Fruit fly (Drosophila melanogaster) whole organism, embryonic: ENCODE data around the gene Caf1-55.

Source experiments
- Antp ChIP-seq: fragments of 200-800 bp; sonication (Bioruptor generic); optimal IDR thresholded peaks from 3 replicates; lab custom pipeline; 2016; ENCODE audit warnings: missing biosample characterization, missing genetic modification characterization
- CG10462 ChIP-seq: fragments of 200-800 bp; sonication (Bioruptor generic); optimal IDR thresholded peaks from 2 replicates; lab custom pipeline; 2016; ENCODE audit warnings: missing biosample characterization, missing genetic modification characterization
- CG10565 ChIP-seq: fragments of 200-800 bp; sonication (Bioruptor generic); optimal IDR thresholded peaks from 3 replicates; lab custom pipeline; 2016; ENCODE audit warnings: missing biosample characterization, mild to moderate bottlenecking, missing genetic modification characterization
- CG10654 ChIP-seq: fragments of 200-800 bp; sonication (Bioruptor generic); optimal IDR thresholded peaks from 2 replicates; lab custom pipeline; 2016; ENCODE audit warnings: missing biosample characterization, missing genetic modification characterization
- CG10979 ChIP-seq: fragments of 200-800 bp; sonication (Bioruptor generic); optimal IDR thresholded peaks from 2 replicates; lab custom pipeline; 2018; ENCODE audit warnings: missing biosample characterization, mild to moderate bottlenecking, missing genetic modification characterization, moderate library complexity
- CG11696 ChIP-seq: fragments of 200-800 bp; sonication (Bioruptor generic); IDR thresholded peaks from 2 replicates; pipeline ENCODE4 v1.3.6; 2022; ENCODE audit warnings: missing biosample characterization, missing genetic modification characterization
- CG12942 ChIP-seq: fragments of 200-800 bp; sonication (Bioruptor generic); optimal IDR thresholded peaks from 3 replicates; lab custom pipeline; 2016; ENCODE audit warnings: missing biosample characterization, missing genetic modification characterization
- CG13424 ChIP-seq: fragments of 200-800 bp; sonication (Bioruptor generic); optimal IDR thresholded peaks from 2 replicates; lab custom pipeline; 2019; ENCODE audit warnings: missing biosample characterization, mild to moderate bottlenecking, missing genetic modification characterization, moderate library complexity
- CG15696 ChIP-seq: fragments of 200-800 bp; sonication (Bioruptor generic); optimal IDR thresholded peaks from 2 replicates; lab custom pipeline; 2019; ENCODE audit warnings: missing biosample characterization, mild to moderate bottlenecking, missing genetic modification characterization, moderate library complexity
- CG1602 ChIP-seq: fragments of 200-800 bp; sonication (Bioruptor generic); optimal IDR thresholded peaks from 3 replicates; lab custom pipeline; 2016; ENCODE audit warnings: missing biosample characterization, missing genetic modification characterization
- CG17385 ChIP-seq: fragments of 200-800 bp; sonication (Bioruptor generic); optimal IDR thresholded peaks from 3 replicates; lab custom pipeline; 2018; ENCODE audit warnings: missing biosample characterization, mild to moderate bottlenecking, missing genetic modification characterization
- CG2129 ChIP-seq: fragments of 200-800 bp; sonication (Bioruptor generic); IDR thresholded peaks from 2 replicates; pipeline ENCODE4 v1.3.6; 2022; ENCODE audit warnings: missing biosample characterization, missing genetic modification characterization; ENCODE audit not compliant: partially characterized antibody
- CG2202 ChIP-seq: fragments of 200-800 bp; sonication (Bioruptor generic); optimal IDR thresholded peaks from 2 replicates; lab custom pipeline; 2018; ENCODE audit warnings: missing biosample characterization, mild to moderate bottlenecking, missing genetic modification characterization
- CG30431 ChIP-seq: fragments of 200-800 bp; sonication (Bioruptor generic); optimal IDR thresholded peaks from 2 replicates; lab custom pipeline; 2017; ENCODE audit warnings: missing biosample characterization, missing genetic modification characterization
- CG31388 ChIP-seq: fragments of 200-800 bp; sonication (Bioruptor generic); optimal IDR thresholded peaks from 2 replicates; lab custom pipeline; 2016; ENCODE audit warnings: missing biosample characterization, missing genetic modification characterization
- CG3995 ChIP-seq: fragments of 200-800 bp; sonication (Bioruptor generic); optimal IDR thresholded peaks from 3 replicates; lab custom pipeline; 2016; ENCODE audit warnings: missing biosample characterization, missing genetic modification characterization
- CG6254 ChIP-seq: fragments of 200-800 bp; sonication (Bioruptor generic); optimal IDR thresholded peaks from 3 replicates; lab custom pipeline; 2017; ENCODE audit warnings: mild to moderate bottlenecking, missing biosample characterization, missing genetic modification reagents, missing genetic modification characterization
- CG7357 ChIP-seq: fragments of 200-800 bp; sonication (Bioruptor generic); IDR thresholded peaks from 3 replicates; pipeline ENCODE4 v1.3.6; 2022; ENCODE audit warnings: missing biosample characterization, missing genetic modification characterization
- CG8478 ChIP-seq: fragments of >200 bp; optimal IDR thresholded peaks from 2 replicates; lab custom pipeline; 2018
- CG9932 ChIP-seq: fragments of 200-800 bp; sonication (Bioruptor generic); IDR thresholded peaks from 2 replicates; pipeline ENCODE4 v1.3.6; 2022; ENCODE audit warnings: missing biosample characterization, missing genetic modification characterization
- D19B ChIP-seq: fragments of 200-800 bp; sonication (Bioruptor generic); optimal IDR thresholded peaks from 2 replicates; lab custom pipeline; 2017; ENCODE audit warnings: missing biosample characterization, mild to moderate bottlenecking, missing genetic modification characterization
- Fer3 ChIP-seq: fragments of 200-800 bp; sonication (Bioruptor generic); optimal IDR thresholded peaks from 2 replicates; lab custom pipeline; 2018; ENCODE audit warnings: missing biosample characterization, mild to moderate bottlenecking, missing genetic modification characterization, moderate library complexity
- Gug ChIP-seq: fragments of 200-800 bp; sonication (Bioruptor generic); IDR thresholded peaks from 4 replicates; pipeline ENCODE4 v1.3.6; 2022; ENCODE audit warnings: missing biosample characterization, missing genetic modification characterization
- HLH4C ChIP-seq: fragments of 200-800 bp; sonication (Bioruptor generic); IDR thresholded peaks from 3 replicates; pipeline ENCODE4 v1.3.6; 2022; ENCODE audit warnings: missing biosample characterization, missing genetic modification characterization; ENCODE audit not compliant: partially characterized antibody
- Hmx ChIP-seq: fragments of 200-800 bp; sonication (Bioruptor generic); optimal IDR thresholded peaks from 2 replicates; lab custom pipeline; 2016; ENCODE audit warnings: missing biosample characterization, missing genetic modification characterization
- Lpt ChIP-seq: fragments of >200 bp; optimal IDR thresholded peaks from 2 replicates; lab custom pipeline; 2018; ENCODE audit warnings: missing biosample characterization, missing genetic modification characterization
- Max ChIP-seq: fragments of 200-800 bp; sonication (Bioruptor generic); optimal IDR thresholded peaks from 2 replicates; lab custom pipeline; 2016; ENCODE audit warnings: missing biosample characterization, mild to moderate bottlenecking, missing genetic modification characterization
- NC2α ChIP-seq: fragments of 200-800 bp; sonication (Bioruptor generic); optimal IDR thresholded peaks from 2 replicates; lab custom pipeline; 2016; ENCODE audit warnings: missing biosample characterization, missing genetic modification characterization
- Ssrp ChIP-seq: fragments of 200-800 bp; sonication (Bioruptor generic); optimal IDR thresholded peaks from 2 replicates; lab custom pipeline; 2018; ENCODE audit warnings: missing biosample characterization, mild to moderate bottlenecking, missing genetic modification characterization, moderate library complexity
- Usf ChIP-seq: fragments of 200-800 bp; sonication (Bioruptor generic); optimal IDR thresholded peaks from 2 replicates; lab custom pipeline; 2017; ENCODE audit warnings: missing genotype, missing biosample characterization, missing genetic modification characterization
- ac ChIP-seq: fragments of 200-800 bp; sonication (Bioruptor generic); optimal IDR thresholded peaks from 3 replicates; lab custom pipeline; 2017; ENCODE audit warnings: missing biosample characterization, mild to moderate bottlenecking, missing genetic modification characterization
- al ChIP-seq: fragments of 200-800 bp; sonication (Bioruptor generic); IDR thresholded peaks from 2 replicates; pipeline ENCODE4 v1.3.6; 2022; ENCODE audit warnings: missing biosample characterization, missing genetic modification characterization
- da ChIP-seq: fragments of 200-800 bp; sonication (Bioruptor generic); optimal IDR thresholded peaks from 2 replicates; lab custom pipeline; 2016; ENCODE audit warnings: missing biosample characterization, missing genetic modification characterization
- dan ChIP-seq: fragments of 200-800 bp; sonication (Bioruptor generic); IDR thresholded peaks from 2 replicates; pipeline ENCODE4 v1.3.6; 2022; ENCODE audit warnings: missing biosample characterization, missing genetic modification characterization
- dmrt99B ChIP-seq: fragments of 200-800 bp; sonication (Bioruptor generic); optimal IDR thresholded peaks from 2 replicates; lab custom pipeline; 2018; ENCODE audit warnings: missing biosample characterization, mild to moderate bottlenecking, missing genetic modification characterization, moderate library complexity
- emc ChIP-seq: fragments of 200-800 bp; sonication (Bioruptor generic); optimal IDR thresholded peaks from 2 replicates; lab custom pipeline; 2016; ENCODE audit warnings: missing biosample characterization, missing genetic modification characterization
- fd102C ChIP-seq: fragments of 200-800 bp; sonication (Bioruptor generic); optimal IDR thresholded peaks from 2 replicates; lab custom pipeline; 2018; ENCODE audit warnings: missing biosample characterization, mild to moderate bottlenecking, missing genetic modification characterization, moderate library complexity
- fd3F ChIP-seq: fragments of 200-800 bp; sonication (Bioruptor generic); optimal IDR thresholded peaks from 2 replicates; lab custom pipeline; 2018; ENCODE audit warnings: missing biosample characterization, mild to moderate bottlenecking, missing genetic modification characterization, moderate library complexity
- fd96Cb ChIP-seq: fragments of 200-800 bp; sonication (Bioruptor generic); optimal IDR thresholded peaks from 2 replicates; lab custom pipeline; 2018; ENCODE audit warnings: missing biosample characterization, mild to moderate bottlenecking, missing genetic modification characterization, moderate library complexity
- kay ChIP-seq: fragments of 200-800 bp; sonication (Bioruptor generic); optimal IDR thresholded peaks from 2 replicates; lab custom pipeline; 2016; ENCODE audit warnings: missing biosample characterization, missing genetic modification characterization
- lmd ChIP-seq: fragments of 200-800 bp; sonication (Bioruptor generic); IDR thresholded peaks from 2 replicates; pipeline ENCODE4 v1.3.6; 2022; ENCODE audit warnings: missing biosample characterization, missing genetic modification characterization
- nau ChIP-seq: fragments of 200-800 bp; sonication (Bioruptor generic); optimal IDR thresholded peaks from 3 replicates; lab custom pipeline; 2017; ENCODE audit warnings: missing biosample characterization, mild to moderate bottlenecking, missing genetic modification characterization, missing genetic modification reagents
- pb ChIP-seq: fragments of 200-800 bp; sonication (Bioruptor generic); optimal IDR thresholded peaks from 3 replicates; lab custom pipeline; 2016; ENCODE audit warnings: missing biosample characterization, missing genetic modification characterization
- peb ChIP-seq: fragments of 200-800 bp; sonication (Bioruptor generic); IDR thresholded peaks from 2 replicates; pipeline ENCODE4 v1.3.6; 2022; ENCODE audit warnings: missing biosample characterization, missing genetic modification characterization
- phol ChIP-seq: fragments of 200-800 bp; sonication (Bioruptor generic); optimal IDR thresholded peaks from 3 replicates; lab custom pipeline; 2018; ENCODE audit warnings: missing biosample characterization, mild to moderate bottlenecking, missing genetic modification characterization, moderate library complexity
- pros ChIP-seq: fragments of 200-800 bp; sonication (Bioruptor generic); optimal IDR thresholded peaks from 3 replicates; lab custom pipeline; 2019; ENCODE audit warnings: missing biosample characterization, mild to moderate bottlenecking, missing genetic modification characterization, moderate library complexity
- pzg ChIP-seq: fragments of 200-800 bp; sonication (Bioruptor generic); optimal IDR thresholded peaks from 3 replicates; lab custom pipeline; 2018; ENCODE audit warnings: missing biosample characterization, mild to moderate bottlenecking, missing genetic modification characterization, moderate library complexity
- scrt ChIP-seq: fragments of 200-800 bp; sonication (Bioruptor generic); optimal IDR thresholded peaks from 2 replicates; lab custom pipeline; 2018; ENCODE audit warnings: missing biosample characterization, mild to moderate bottlenecking, missing genetic modification characterization, moderate library complexity
- shn ChIP-seq: fragments of 200-800 bp; sonication (Bioruptor generic); optimal IDR thresholded peaks from 3 replicates; lab custom pipeline; 2016; ENCODE audit warnings: missing biosample characterization, missing genetic modification characterization
- stc ChIP-seq: fragments of 200-800 bp; sonication (Bioruptor generic); IDR thresholded peaks from 2 replicates; pipeline ENCODE4 v1.3.6; 2022; ENCODE audit warnings: missing biosample characterization, missing genetic modification characterization
- trh ChIP-seq: fragments of 200-800 bp; sonication (Bioruptor generic); optimal IDR thresholded peaks from 2 replicates; lab custom pipeline; 2016; ENCODE audit warnings: missing biosample characterization, missing genetic modification characterization
- usp ChIP-seq: fragments of >200 bp; optimal IDR thresholded peaks from 2 replicates; lab custom pipeline; 2017; ENCODE audit warnings: missing biosample characterization, missing genetic modification characterization
- wdn ChIP-seq: fragments of 200-800 bp; sonication (Bioruptor generic); IDR thresholded peaks from 2 replicates; pipeline ENCODE4 v1.3.6; 2022; ENCODE audit warnings: missing biosample characterization, missing genetic modification characterization

The Caf1-55 gene

DNA sequence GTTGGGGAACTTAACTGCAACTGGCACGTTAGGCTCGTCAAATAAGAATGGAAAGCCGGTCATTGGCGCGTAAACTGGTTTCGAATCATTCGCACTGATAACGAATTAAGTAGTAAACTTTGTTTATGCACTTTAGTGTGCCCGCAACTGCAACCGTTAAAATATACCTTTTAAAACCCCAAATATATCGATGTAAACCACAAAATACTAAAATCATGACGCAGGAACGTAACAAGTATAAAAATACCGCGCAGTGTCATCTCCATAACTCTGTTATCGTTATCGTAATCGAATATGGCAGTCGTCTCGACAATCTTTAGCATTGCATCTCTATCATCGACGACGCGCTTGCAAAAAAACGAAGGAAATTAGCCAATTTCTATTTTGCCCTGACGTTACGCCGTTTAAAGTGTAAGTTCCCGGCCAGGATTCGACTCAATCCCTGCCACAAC lies at the start of gene Caf1-55, which contains the start of gene CG31344 (continued):
- TF ChIP-seq phol: peak; percentile 89
- no peak for TF ChIP-seq CG8478 (lab: Kevin White, UChicago)
- TF ChIP-seq CG6254 (GFP tag; lab: Kevin White, UChicago): no peak
- no peak for TF ChIP-seq CG13424
- TF ChIP-seq CG1602: peak; percentile 0
- no peak for TF ChIP-seq nau (GFP tag; lab: Kevin White, UChicago)
- no peak for TF ChIP-seq peb (GFP tag; lab: Robert Waterston, UW)
- TF ChIP-seq pros (GFP tag; lab: Kevin White, UChicago): no peak
- TF ChIP-seq Gug: no peak
- TF ChIP-seq CG10462 (GFP tag; lab: Kevin White, UChicago): no peak
- TF ChIP-seq scrt (GFP tag; lab: Kevin White, UChicago): no peak
- no peak for TF ChIP-seq CG11696 (GFP tag; lab: Robert Waterston, UW)
- TF ChIP-seq al (GFP tag; lab: Robert Waterston, UW): no peak
- peak; percentile 65 for TF ChIP-seq CG2129
- no peak for TF ChIP-seq trh
- no peak for TF ChIP-seq Fer3
- TF ChIP-seq wdn (GFP tag; lab: Robert Waterston, UW): no peak
- no peak for TF ChIP-seq CG31388 (GFP tag; lab: Kevin White, UChicago)
- no peak for TF ChIP-seq Antp (GFP tag; lab: Kevin White, UChicago)
- TF ChIP-seq HLH4C (GFP tag; lab: Robert Waterston, UW): peak; percentile 89
- no peak for TF ChIP-seq CG10979 (tag; lab: Kevin White, UChicago)
- no peak for TF ChIP-seq kay (GFP tag; lab: Kevin White, UChicago)
- no peak for TF ChIP-seq lmd (GFP tag; lab: Robert Waterston, UW)
- no peak for TF ChIP-seq dmrt99B
- peak; percentile 34; the same call in 1 of the 2 replicates for TF ChIP-seq CG9932
- no peak for TF ChIP-seq CG10565 (GFP tag; lab: Kevin White, UChicago)
- no peak for TF ChIP-seq Usf
- TF ChIP-seq dan: no peak
- peak; percentile 78 for TF ChIP-seq CG3995
- no peak for TF ChIP-seq fd96Cb (tag; lab: Kevin White, UChicago)
- TF ChIP-seq pzg (GFP tag; lab: Kevin White, UChicago): peak; percentile 98
- no peak for TF ChIP-seq CG10654 (GFP tag; lab: Kevin White, UChicago)
- TF ChIP-seq ac (GFP tag; lab: Kevin White, UChicago): no peak
- no peak for TF ChIP-seq Max (GFP tag; lab: Kevin White, UChicago)
- no peak for TF ChIP-seq CG12942 (GFP tag; lab: Kevin White, UChicago)
- no peak for TF ChIP-seq NC2α (GFP tag; lab: Kevin White, UChicago)
- TF ChIP-seq da (GFP tag; lab: Kevin White, UChicago): no peak
- TF ChIP-seq D19B (GFP tag; lab: Kevin White, UChicago): no peak
- TF ChIP-seq CG7357 (GFP tag; lab: Robert Waterston, UW): no peak
- no peak for TF ChIP-seq CG2202 (tag; lab: Kevin White, UChicago)
- TF ChIP-seq fd102C (GFP tag; lab: Kevin White, UChicago): no peak
- TF ChIP-seq usp (GFP tag; lab: Kevin White, UChicago): no peak
- no peak for TF ChIP-seq fd3F
- TF ChIP-seq shn (GFP tag; lab: Kevin White, UChicago): no peak
- no peak for TF ChIP-seq pb
- no peak for TF ChIP-seq Hmx (GFP tag; lab: Kevin White, UChicago)
- no peak for TF ChIP-seq CG17385
- TF ChIP-seq stc (GFP tag; lab: Robert Waterston, UW): no peak
- TF ChIP-seq emc (GFP tag; lab: Kevin White, UChicago): no peak
- no peak for TF ChIP-seq CG30431 (GFP tag; lab: Kevin White, UChicago)
- TF ChIP-seq Ssrp (tag; lab: Kevin White, UChicago): no peak
- TF ChIP-seq CG15696 (tag; lab: Kevin White, UChicago): no peak
- no peak for TF ChIP-seq Lpt (GFP tag; lab: Kevin White, UChicago)
